Worm (Caenorhabditis elegans): ENCODE results near the gene nlp-45.

- TF ChIP-seq sea-1 (GFP tag; conservative IDR thresholded peaks at IDR 0.05) (no peak), ama-1 (optimal IDR thresholded peaks at IDR 0.05) (no peak), flt-1 (GFP tag; IDR thresholded peaks at IDR 0.05) (no peak), B0310.2 (tag; optimal IDR thresholded peaks at IDR 0.05) (no peak), scrt-1 (GFP tag; IDR thresholded peaks at IDR 0.05) (no peak), F13C5.2 (tag; optimal IDR thresholded peaks at IDR 0.05) (no peak), hmbx-1 (tag; optimal IDR thresholded peaks at IDR 0.05) (no peak), hnd-1 (tag; optimal IDR thresholded peaks at IDR 0.05) (no peak), ceh-36 (tag; optimal IDR thresholded peaks at IDR 0.05) (no peak), tbx-37 (GFP tag; conservative IDR thresholded peaks at IDR 0.05) (no peak), ets-7 (tag; optimal IDR thresholded peaks at IDR 0.05) (no peak)
Measured at ce11 chrX:2347962-2348361, 9.9 kb upstream of the nlp-45 start.

Data from whole organism, early embryonic.